Worm (Caenorhabditis elegans) whole organism, L3 larva: Measurements from ENCODE around the gene nrfl-1.

Source experiments
- R02D3.7 ChIP-seq: fragments of 150-350 bp; optimal IDR thresholded peaks from 2 replicates; lab custom pipeline; 2014; ENCODE audit warnings: missing biosample characterization, missing genetic modification characterization
- aly-2 ChIP-seq: fragments of 150-350 bp; optimal IDR thresholded peaks from 2 replicates; lab custom pipeline; 2014; ENCODE audit warnings: missing biosample characterization, missing genetic modification characterization
- ceh-16 ChIP-seq: sonication (generic microtip); optimal IDR thresholded peaks from 2 replicates; lab custom pipeline; 2017; ENCODE audit warnings: missing biosample characterization, missing genetic modification characterization
- ceh-28 ChIP-seq: fragments of 150-350 bp; optimal IDR thresholded peaks from 2 replicates; lab custom pipeline; 2014; ENCODE audit warnings: missing biosample characterization, missing genetic modification reagents, missing genetic modification characterization
- ceh-82 ChIP-seq: fragments of 150-350 bp; optimal IDR thresholded peaks from 2 replicates; lab custom pipeline; 2014; ENCODE audit warnings: missing biosample characterization, missing genetic modification characterization
- ceh-9 ChIP-seq: sonication (generic microtip); optimal IDR thresholded peaks from 2 replicates; lab custom pipeline; 2018; ENCODE audit warnings: missing biosample characterization, missing genetic modification characterization
- daf-12 ChIP-seq: fragments of 150-350 bp; optimal IDR thresholded peaks from 2 replicates; lab custom pipeline; 2014; ENCODE audit warnings: missing biosample characterization, missing genetic modification reagents, missing genetic modification characterization
- egl-5 ChIP-seq: fragments of 150-350 bp; optimal IDR thresholded peaks from 2 replicates; lab custom pipeline; 2017; ENCODE audit warnings: missing biosample characterization, missing genetic modification reagents, missing genetic modification characterization, inconsistent platforms
- elt-1 ChIP-seq: fragments of 150-350 bp; optimal IDR thresholded peaks from 2 replicates; lab custom pipeline; 2014; ENCODE audit warnings: missing biosample characterization, missing genetic modification characterization
- elt-2 ChIP-seq: sonication (generic microtip); optimal IDR thresholded peaks from 2 replicates; lab custom pipeline; 2016; ENCODE audit warnings: missing genetic modification reagents, mild to moderate bottlenecking, missing genetic modification characterization, missing compliant biosample characterization
- elt-3 ChIP-seq, 3 experiments: fragments of 150-350 bp in 1 of 3; sonication (generic microtip) in 2 of 3; optimal IDR thresholded peaks; 2 replicates in 2 of 3; 4 replicates in 1 of 3; lab custom pipeline; 2014 to 2017; ENCODE audit warnings: missing biosample characterization in 3 of 3, missing genetic modification characterization in 3 of 3
- fkh-2 ChIP-seq: fragments of 150-350 bp; optimal IDR thresholded peaks from 2 replicates; lab custom pipeline; 2014; ENCODE audit warnings: missing biosample characterization, missing genetic modification reagents, missing genetic modification characterization
- fos-1 ChIP-seq: fragments of 150-350 bp; optimal IDR thresholded peaks from 2 replicates; lab custom pipeline; 2014; ENCODE audit warnings: missing biosample characterization, missing genetic modification characterization
- hmg-11 ChIP-seq: sonication (generic microtip); optimal IDR thresholded peaks from 2 replicates; lab custom pipeline; 2016; ENCODE audit warnings: missing genetic modification characterization, missing compliant biosample characterization
- jun-1 ChIP-seq: fragments of 150-350 bp; optimal IDR thresholded peaks from 2 replicates; lab custom pipeline; 2014; ENCODE audit warnings: missing biosample characterization, missing genetic modification reagents, missing genetic modification characterization
- lin-15B ChIP-seq: fragments of 150-350 bp; optimal IDR thresholded peaks from 2 replicates; lab custom pipeline; 2014; ENCODE audit warnings: missing biosample characterization, missing genetic modification characterization
- lin-39 ChIP-seq: fragments of 150-350 bp; optimal IDR thresholded peaks from 2 replicates; lab custom pipeline; 2018; ENCODE audit warnings: missing biosample characterization, missing genetic modification reagents, missing genetic modification characterization
- mdl-1 ChIP-seq: fragments of 150-350 bp; optimal IDR thresholded peaks from 2 replicates; lab custom pipeline; 2014; ENCODE audit warnings: missing biosample characterization, missing genetic modification characterization
- nfya-1 ChIP-seq: sonication (generic microtip); optimal IDR thresholded peaks from 2 replicates; lab custom pipeline; 2017; ENCODE audit warnings: missing genetic modification characterization, mild to moderate bottlenecking, missing compliant biosample characterization, antibody characterized with exemption, moderate library complexity; ENCODE audit not compliant: insufficient read depth
- nhr-11 ChIP-seq: fragments of 150-350 bp; optimal IDR thresholded peaks from 2 replicates; lab custom pipeline; 2014; ENCODE audit warnings: missing biosample characterization, missing genetic modification characterization
- nhr-23 ChIP-seq: fragments of 150-350 bp; optimal IDR thresholded peaks from 2 replicates; lab custom pipeline; 2014; ENCODE audit warnings: missing biosample characterization, missing genetic modification reagents, missing genetic modification characterization
- nhr-237 ChIP-seq: fragments of 150-350 bp; optimal IDR thresholded peaks from 2 replicates; lab custom pipeline; 2014; ENCODE audit warnings: missing biosample characterization, missing genetic modification characterization
- nhr-28 ChIP-seq: fragments of 150-350 bp; optimal IDR thresholded peaks from 2 replicates; lab custom pipeline; 2014; ENCODE audit warnings: missing biosample characterization, missing genetic modification characterization
- nhr-43 ChIP-seq: sonication (generic microtip); optimal IDR thresholded peaks from 2 replicates; lab custom pipeline; 2016; ENCODE audit warnings: mild to moderate bottlenecking, missing genetic modification characterization, missing compliant biosample characterization; ENCODE audit not compliant: poor library complexity, severe bottlenecking
- nhr-67 ChIP-seq: fragments of 150-350 bp; optimal IDR thresholded peaks from 2 replicates; lab custom pipeline; 2014; ENCODE audit warnings: missing biosample characterization, missing genetic modification characterization
- nhr-76 ChIP-seq: fragments of 150-350 bp; sonication (generic microtip); optimal IDR thresholded peaks from 5 replicates; lab custom pipeline; 2014; ENCODE audit warnings: missing biosample characterization, missing genetic modification characterization
- pha-4 ChIP-seq: fragments of 150-350 bp; optimal IDR thresholded peaks from 2 replicates; lab custom pipeline; 2014; ENCODE audit warnings: missing biosample characterization, missing genetic modification reagents, missing genetic modification characterization
- pqm-1 ChIP-seq: fragments of 150-350 bp; optimal IDR thresholded peaks from 2 replicates; lab custom pipeline; 2017; ENCODE audit warnings: missing biosample characterization, missing genetic modification characterization, inconsistent platforms
- sea-2 ChIP-seq: fragments of 150-350 bp; sonication (generic microtip); optimal IDR thresholded peaks from 4 replicates; lab custom pipeline; 2014; ENCODE audit warnings: missing biosample characterization, missing genetic modification reagents, missing genetic modification characterization
- skn-1 ChIP-seq: fragments of 150-350 bp; optimal IDR thresholded peaks from 2 replicates; lab custom pipeline; 2014; ENCODE audit warnings: missing biosample characterization, missing genetic modification characterization
- snpc-4 ChIP-seq: fragments of 150-350 bp; optimal IDR thresholded peaks from 2 replicates; lab custom pipeline; 2014; ENCODE audit warnings: missing biosample characterization, missing genetic modification characterization
- tbx-2 ChIP-seq: sonication (generic microtip); optimal IDR thresholded peaks from 2 replicates; lab custom pipeline; 2016; ENCODE audit warnings: mild to moderate bottlenecking, missing genetic modification characterization, missing compliant biosample characterization
- unc-39 ChIP-seq: sonication (generic microtip); optimal IDR thresholded peaks from 4 replicates; lab custom pipeline; 2017; ENCODE audit warnings: missing biosample characterization, missing genetic modification characterization
- zag-1 ChIP-seq: fragments of 150-350 bp; optimal IDR thresholded peaks from 2 replicates; lab custom pipeline; 2014; ENCODE audit warnings: missing biosample characterization, missing genetic modification characterization
- ztf-4 ChIP-seq: fragments of 150-350 bp; optimal IDR thresholded peaks from 2 replicates; lab custom pipeline; 2014; ENCODE audit warnings: missing biosample characterization, missing genetic modification characterization

Gene nrfl-1

DNA sequence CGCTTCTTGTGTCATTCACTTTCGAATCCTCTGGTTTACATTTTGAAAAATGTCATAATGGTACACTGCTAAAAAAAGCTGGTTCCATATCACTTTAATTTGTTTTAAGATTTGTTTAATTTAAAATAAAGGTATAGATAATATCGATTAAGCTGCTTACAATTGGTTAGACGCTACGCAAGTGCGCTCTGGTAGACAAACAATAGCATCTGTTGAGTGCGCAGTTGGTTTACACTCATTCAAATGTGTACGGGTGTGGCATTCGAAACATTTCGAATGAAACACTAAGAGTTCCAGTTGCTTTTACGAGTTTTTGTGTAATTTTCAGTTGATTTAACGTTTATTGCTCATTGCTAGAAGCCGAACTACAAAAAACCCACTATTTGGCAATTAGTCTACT, 11.4 kb upstream of the nrfl-1 start (continued):
- no peak for TF ChIP-seq jun-1

DNA sequence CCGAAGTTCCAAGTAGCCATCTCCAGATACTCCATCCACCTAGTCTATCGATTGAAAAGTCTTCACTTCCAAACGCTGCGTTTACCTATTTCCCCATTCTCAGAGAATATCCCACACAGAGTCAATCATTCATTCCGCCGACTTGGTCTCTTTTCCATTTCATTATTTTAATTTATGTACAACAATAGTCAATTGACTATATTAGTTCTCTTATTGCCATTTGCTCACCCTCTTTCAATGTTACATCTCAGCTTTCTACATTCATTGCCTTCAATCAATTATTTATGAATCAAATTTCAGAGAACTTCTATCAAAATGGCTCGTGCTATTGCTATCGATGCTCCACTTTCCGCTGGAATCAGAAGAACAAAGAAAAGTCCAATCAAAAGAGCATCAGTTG, 10.3 kb upstream of the nrfl-1 start, which contains the start of gene aly-1:
aly-1 (plus strand) TSS at position 301 of the 400 bp plus-strand sequence.
- no peak for TF ChIP-seq ceh-28 (tag; lab: Kevin White, UChicago)
- TF ChIP-seq nhr-28 (tag; lab: Kevin White, UChicago): no peak
- no peak for TF ChIP-seq fos-1
- no peak for TF ChIP-seq egl-5
- no peak for TF ChIP-seq ceh-82 (tag; lab: Kevin White, UChicago)
- no peak for TF ChIP-seq snpc-4 (tag; lab: Kevin White, UChicago)
- TF ChIP-seq lin-39: no peak
- no peak for TF ChIP-seq elt-3 (tag; optimal IDR thresholded peaks at IDR 0.05; lab: Kevin White, UChicago)
- TF ChIP-seq zag-1 (tag; lab: Kevin White, UChicago): no peak
- no peak for TF ChIP-seq ztf-4 (tag; lab: Kevin White, UChicago)
- TF ChIP-seq nhr-23 (tag; lab: Kevin White, UChicago): no peak

DNA sequence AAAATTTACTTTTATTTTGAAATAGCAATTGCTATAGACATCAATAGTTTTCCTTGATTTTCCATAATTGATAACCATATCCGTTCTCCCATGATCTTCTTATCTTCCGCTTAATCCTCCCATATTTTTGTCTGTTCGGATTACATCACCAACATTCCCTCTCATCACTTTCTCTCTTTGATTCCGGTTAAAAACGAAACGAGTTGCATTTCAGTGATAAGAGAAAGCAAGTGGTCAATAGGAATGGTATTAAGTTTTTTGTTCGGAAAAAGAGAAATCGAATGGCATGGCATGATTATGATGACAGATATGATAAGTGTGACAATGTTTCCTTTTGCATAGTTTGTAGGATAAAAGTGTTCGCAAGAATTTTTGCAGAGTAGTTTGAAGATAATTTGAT, 6.9 kb upstream of the nrfl-1 start:
- TF ChIP-seq elt-3 (tag; optimal IDR thresholded peaks at IDR 0.05; lab: Kevin White, UChicago) (peak in 2 of 3 experiments; percentile 20 to 65), R02D3.7 (tag; lab: Kevin White, UChicago) (no peak), tbx-2 (no peak), zag-1 (tag; lab: Kevin White, UChicago) (no peak), nhr-23 (tag; lab: Kevin White, UChicago) (no peak), elt-1 (tag; lab: Kevin White, UChicago) (no peak), lin-39 (no peak), ceh-28 (tag; lab: Kevin White, UChicago) (no peak), nfya-1 (tag; lab: Kevin White, UChicago) (no peak), aly-2 (tag; lab: Kevin White, UChicago) (no peak), nhr-43 (peak; percentile 58), fkh-2 (tag; lab: Kevin White, UChicago) (no peak), ztf-4 (tag; lab: Kevin White, UChicago) (no peak), elt-2 (peak; percentile 71), nhr-11 (no peak), sea-2 (GFP tag; lab: Kevin White, UChicago) (no peak), pha-4 (tag; lab: Kevin White, UChicago) (no peak), nhr-76 (tag; lab: Kevin White, UChicago) (no peak), lin-15B (tag; lab: Kevin White, UChicago) (no peak), nhr-67 (tag; lab: Kevin White, UChicago) (no peak), snpc-4 (tag; lab: Kevin White, UChicago) (no peak), mdl-1 (no peak), ceh-82 (tag; lab: Kevin White, UChicago) (no peak), nhr-237 (tag; lab: Kevin White, UChicago) (no peak), pqm-1 (tag; lab: Kevin White, UChicago) (peak; percentile 45), hmg-11 (no peak)

DNA sequence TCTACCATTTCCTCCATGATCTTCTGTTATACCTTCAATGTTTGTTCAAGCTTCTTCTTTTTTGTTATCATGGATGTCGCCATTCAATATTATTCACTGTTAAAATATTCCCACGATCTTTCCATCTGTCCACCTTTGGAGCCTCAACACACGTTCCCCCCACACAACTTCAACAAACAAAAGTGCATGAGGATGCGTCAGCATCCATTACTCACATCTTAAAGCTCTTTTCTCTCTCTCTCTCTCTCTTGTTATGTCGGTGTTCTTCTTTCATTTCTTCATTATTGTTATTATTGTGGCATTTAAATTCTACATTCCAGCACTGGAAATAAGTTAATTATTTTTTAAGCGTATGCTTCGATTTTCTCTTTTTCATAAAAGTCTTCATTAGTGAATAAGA, 4.8 kb upstream of the nrfl-1 start:
- TF ChIP-seq daf-12 (tag; lab: Kevin White, UChicago): no peak
- TF ChIP-seq pha-4 (tag; lab: Kevin White, UChicago): peak; percentile 53

DNA sequence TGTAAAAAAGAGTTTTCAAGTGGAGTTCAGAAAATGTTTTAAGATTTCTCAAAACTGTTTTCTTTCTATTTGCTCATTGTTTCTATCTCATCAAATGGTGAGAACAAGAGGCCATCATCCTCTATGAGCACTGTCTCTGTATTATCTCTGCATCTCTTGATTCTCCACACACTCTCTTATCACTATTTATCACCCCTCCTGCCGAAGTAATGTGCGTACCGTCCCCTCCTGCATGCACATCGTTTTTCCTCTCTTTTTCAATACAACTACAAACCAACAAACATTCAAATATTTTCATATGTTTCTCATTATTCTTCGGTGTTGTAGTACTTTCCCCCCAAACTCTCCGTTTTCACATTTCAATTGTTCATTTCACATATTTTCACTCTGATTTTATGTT, 2.4 kb upstream of the nrfl-1 start:
- no peak for TF ChIP-seq skn-1 (tag; lab: Kevin White, UChicago)
- peak; percentile 35 for TF ChIP-seq pha-4 (tag; lab: Kevin White, UChicago)
- TF ChIP-seq elt-2: peak; percentile 66
- TF ChIP-seq, all 47 proteins: peak for 2

DNA sequence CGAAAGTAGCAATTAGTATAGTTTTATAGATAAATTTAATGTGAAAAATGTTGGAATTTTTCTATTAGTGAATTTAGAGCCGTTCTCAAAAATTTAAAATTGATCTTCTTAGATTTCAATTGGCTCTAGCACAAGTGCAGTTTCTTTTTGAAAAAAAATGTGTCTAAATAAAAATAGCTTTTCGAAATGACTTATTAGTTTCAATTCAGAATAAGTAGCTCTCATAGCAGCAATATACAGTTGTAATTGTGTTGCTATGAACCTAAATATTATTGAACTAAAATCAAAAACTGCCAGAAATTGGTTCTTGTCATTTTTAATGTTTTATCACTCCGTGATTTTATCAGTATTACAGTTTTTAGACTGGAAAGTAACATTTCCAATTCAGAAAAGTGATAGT, 1.2 kb upstream of the nrfl-1 start:
- TF ChIP-seq ceh-82 (tag; lab: Kevin White, UChicago) (no peak), zag-1 (tag; lab: Kevin White, UChicago) (no peak), lin-15B (tag; lab: Kevin White, UChicago) (no peak), skn-1 (tag; lab: Kevin White, UChicago) (no peak), lin-39 (no peak), sea-2 (GFP tag; lab: Kevin White, UChicago) (no peak), R02D3.7 (tag; lab: Kevin White, UChicago) (no peak), elt-3 (tag; optimal IDR thresholded peaks at IDR 0.05; lab: Kevin White, UChicago) (no peak), unc-39 (tag; lab: Kevin White, UChicago) (no peak), ceh-9 (no peak), nhr-11 (no peak), ceh-16 (tag; lab: Kevin White, UChicago) (no peak)
- TF ChIP-seq, all 47 proteins: peak for 0
